Worm (Caenorhabditis elegans) whole organism, young adult: Measurements from ENCODE around the gene let-711.

ENCODE experiments used
- B0336.3 ChIP-seq: fragments of 200-800 bp; sonication (Bioruptor generic); IDR thresholded peaks from 2 replicates; pipeline ENCODE4 v1.3.6; 2022; ENCODE audit warnings: missing genetic modification characterization, missing compliant biosample characterization
- C17E4.6 ChIP-seq: fragments of 200-800 bp; sonication (Bioruptor generic); IDR thresholded peaks from 2 replicates; pipeline ENCODE4 v1.3.6; 2022; ENCODE audit warnings: missing genetic modification reagents, missing genetic modification characterization, missing compliant biosample characterization
- F10E7.11 ChIP-seq: sonication (generic microtip); optimal IDR thresholded peaks from 2 replicates; lab custom pipeline; 2017; ENCODE audit warnings: mild to moderate bottlenecking, missing genetic modification characterization, moderate library complexity, missing compliant biosample characterization
- F22D6.2 ChIP-seq: sonication (generic microtip); optimal IDR thresholded peaks from 2 replicates; lab custom pipeline; 2016; ENCODE audit warnings: mild to moderate bottlenecking, missing genetic modification characterization, missing compliant biosample characterization
- F49E8.2 ChIP-seq: sonication (generic microtip); optimal IDR thresholded peaks from 3 replicates; lab custom pipeline; 2017; ENCODE audit warnings: missing genetic modification characterization, mild to moderate bottlenecking, missing compliant biosample characterization, antibody characterized with exemption, moderate library complexity; ENCODE audit not compliant: insufficient read depth
- F57A8.1 ChIP-seq: fragments of 200-800 bp; sonication (Bioruptor generic); optimal IDR thresholded peaks from 2 replicates; lab custom pipeline; 2018; ENCODE audit warnings: mild to moderate bottlenecking, missing genetic modification characterization, moderate library complexity, missing compliant biosample characterization
- K11D2.4 ChIP-seq: fragments of 200-800 bp; sonication (Bioruptor generic); IDR thresholded peaks from 2 replicates; pipeline ENCODE4 v1.3.6; 2022; ENCODE audit warnings: missing genetic modification reagents, missing genetic modification characterization, missing compliant biosample characterization
- Y56A3A.18 ChIP-seq: fragments of 200-800 bp; sonication (Bioruptor generic); IDR thresholded peaks from 2 replicates; pipeline ENCODE4 v1.3.6; 2022; ENCODE audit warnings: missing genetic modification reagents, missing genetic modification characterization, missing compliant biosample characterization
- Y79H2A.3 ChIP-seq: fragments of 200-800 bp; sonication (Bioruptor generic); conservative IDR thresholded peaks from 2 replicates; pipeline ENCODE4 v1.3.6; 2022; ENCODE audit warnings: missing genetic modification reagents, missing genetic modification characterization, missing compliant biosample characterization
- ZK185.1 ChIP-seq: sonication (generic microtip); optimal IDR thresholded peaks from 2 replicates; lab custom pipeline; 2016; ENCODE audit warnings: mild to moderate bottlenecking, missing genetic modification characterization, missing compliant biosample characterization; ENCODE audit not compliant: poor library complexity, severe bottlenecking
- ama-1 ChIP-seq, 3 experiments: fragments of 150-350 bp in 1 of 3; sonication (generic microtip) in 2 of 3; optimal IDR thresholded peaks; 2 replicates each; lab custom pipeline; 2014 to 2018; ENCODE audit warnings: missing biosample characterization in 2 of 3, missing genetic modification characterization in 2 of 3, missing genetic modification reagents in 2 of 3
- aptf-2 ChIP-seq: fragments of 200-800 bp; sonication (Bioruptor generic); conservative IDR thresholded peaks from 2 replicates; pipeline ENCODE4 v1.3.6; 2022; ENCODE audit warnings: missing genetic modification reagents, missing genetic modification characterization, missing compliant biosample characterization
- bed-1 ChIP-seq: fragments of 200-800 bp; sonication (Bioruptor generic); IDR thresholded peaks from 2 replicates; pipeline ENCODE4 v1.3.6; 2022; ENCODE audit warnings: missing genetic modification reagents, missing genetic modification characterization, missing compliant biosample characterization
- bed-2 ChIP-seq: fragments of 200-800 bp; sonication (Bioruptor generic); IDR thresholded peaks from 2 replicates; pipeline ENCODE4 v1.3.6; 2022; ENCODE audit warnings: missing genetic modification reagents, missing genetic modification characterization, missing compliant biosample characterization
- ceh-58 ChIP-seq: fragments of 200-800 bp; sonication (Bioruptor generic); IDR thresholded peaks from 2 replicates; pipeline ENCODE4 v1.3.6; 2022; ENCODE audit warnings: missing genetic modification characterization, missing compliant biosample characterization
- die-1 ChIP-seq: sonication (generic microtip); optimal IDR thresholded peaks from 2 replicates; lab custom pipeline; 2016; ENCODE audit warnings: missing genotype, mild to moderate bottlenecking, missing genetic modification characterization, missing compliant biosample characterization
- dox-1 ChIP-seq: fragments of 200-800 bp; sonication (Bioruptor generic); IDR thresholded peaks from 2 replicates; pipeline ENCODE4 v1.3.6; 2022; ENCODE audit warnings: missing genetic modification reagents, missing genetic modification characterization, missing compliant biosample characterization
- dpff-1 ChIP-seq: sonication (generic microtip); optimal IDR thresholded peaks from 2 replicates; lab custom pipeline; 2017; ENCODE audit warnings: mild to moderate bottlenecking, missing genetic modification characterization, missing compliant biosample characterization
- dpl-1 ChIP-seq: fragments of 150-350 bp; optimal IDR thresholded peaks from 2 replicates; lab custom pipeline; 2014; ENCODE audit warnings: missing biosample characterization, missing genetic modification reagents, missing genetic modification characterization
- efl-1 ChIP-seq: fragments of 150-350 bp; optimal IDR thresholded peaks from 2 replicates; lab custom pipeline; 2014; ENCODE audit warnings: missing biosample characterization, missing genetic modification reagents, missing genetic modification characterization
- him-1 ChIP-seq: sonication (generic microtip); optimal IDR thresholded peaks from 2 replicates; lab custom pipeline; 2016; ENCODE audit warnings: missing genotype, missing genetic modification reagents, missing genetic modification characterization, missing compliant biosample characterization
- hmg-1.2 ChIP-seq: fragments of 200-800 bp; sonication (Bioruptor generic); IDR thresholded peaks from 2 replicates; pipeline ENCODE4 v1.3.6; 2022; ENCODE audit warnings: missing genetic modification reagents, missing genetic modification characterization, missing compliant biosample characterization
- lag-1 ChIP-seq: fragments of 200-800 bp; sonication (Bioruptor generic); IDR thresholded peaks from 2 replicates; pipeline ENCODE4 v1.3.6; 2022; ENCODE audit warnings: missing genetic modification reagents, missing genetic modification characterization, missing compliant biosample characterization
- lin-35 ChIP-seq, 3 experiments: fragments of 150-350 bp in 2 of 3; sonication (generic microtip) in 1 of 3; optimal IDR thresholded peaks; 2 replicates each; lab custom pipeline; 2014 to 2018; ENCODE audit warnings: missing biosample characterization in 3 of 3, missing genetic modification characterization in 3 of 3, missing genetic modification reagents in 3 of 3
- lin-40 ChIP-seq: sonication (generic microtip); optimal IDR thresholded peaks from 2 replicates; lab custom pipeline; 2016; ENCODE audit warnings: missing genetic modification characterization, mild to moderate bottlenecking, missing compliant biosample characterization, missing genotype, missing genetic modification reagents
- lin-54 ChIP-seq: fragments of 200-800 bp; sonication (Bioruptor generic); optimal IDR thresholded peaks from 2 replicates; lab custom pipeline; 2018; ENCODE audit warnings: mild to moderate bottlenecking, missing genetic modification characterization, missing compliant biosample characterization
- lsy-27 ChIP-seq: sonication (generic microtip); optimal IDR thresholded peaks from 2 replicates; lab custom pipeline; 2017; ENCODE audit warnings: missing genetic modification characterization, mild to moderate bottlenecking, missing compliant biosample characterization, antibody characterized with exemption, missing genotype, borderline replicate concordance; ENCODE audit not compliant: insufficient read depth
- madf-10 ChIP-seq: sonication (generic microtip); optimal IDR thresholded peaks from 2 replicates; lab custom pipeline; 2016; ENCODE audit warnings: mild to moderate bottlenecking, missing genetic modification characterization, missing compliant biosample characterization
- mcd-1 ChIP-seq: fragments of 200-800 bp; sonication (Bioruptor generic); IDR thresholded peaks from 2 replicates; pipeline ENCODE4 v1.3.6; 2022; ENCODE audit warnings: missing genetic modification reagents, missing genetic modification characterization, missing compliant biosample characterization
- nfya-2 ChIP-seq: fragments of 200-800 bp; sonication (Bioruptor generic); IDR thresholded peaks from 2 replicates; pipeline ENCODE4 v1.3.6; 2022; ENCODE audit warnings: missing genetic modification reagents, missing genetic modification characterization, missing compliant biosample characterization
- nhr-179 ChIP-seq: sonication (generic microtip); optimal IDR thresholded peaks from 2 replicates; lab custom pipeline; 2016; ENCODE audit warnings: mild to moderate bottlenecking, missing genetic modification characterization, missing compliant biosample characterization
- nhr-27 ChIP-seq: fragments of 200-800 bp; sonication (Bioruptor generic); optimal IDR thresholded peaks from 2 replicates; lab custom pipeline; 2018; ENCODE audit warnings: mild to moderate bottlenecking, missing genetic modification characterization, moderate library complexity, missing compliant biosample characterization
- nhr-80 ChIP-seq: sonication (generic microtip); optimal IDR thresholded peaks from 2 replicates; lab custom pipeline; 2016; ENCODE audit warnings: missing genetic modification characterization, missing compliant biosample characterization
- pbrm-1 ChIP-seq: fragments of 200-800 bp; sonication (Bioruptor generic); IDR thresholded peaks from 2 replicates; pipeline ENCODE4 v1.3.6; 2022; ENCODE audit warnings: missing genetic modification reagents, missing genetic modification characterization, missing compliant biosample characterization
- pha-4 ChIP-seq: fragments of 150-350 bp; sonication (generic microtip); optimal IDR thresholded peaks from 2 replicates; lab custom pipeline; 2014; ENCODE audit warnings: missing biosample characterization, missing genetic modification reagents, missing genetic modification characterization
- rpc-1 ChIP-seq, 2 experiments: fragments of 150-350 bp in 1 of 2; sonication (generic microtip) in 1 of 2; optimal IDR thresholded peaks; 2 replicates each; lab custom pipeline; 2014 to 2018; ENCODE audit warnings: missing biosample characterization in 1 of 2, missing genetic modification characterization in 1 of 2, missing genetic modification reagents in 1 of 2, missing genotype in 1 of 2
- snpc-1.1 ChIP-seq: sonication (generic microtip); optimal IDR thresholded peaks from 2 replicates; lab custom pipeline; 2017; ENCODE audit warnings: missing genetic modification characterization, mild to moderate bottlenecking, missing compliant biosample characterization, antibody characterized with exemption, moderate library complexity, missing genotype, missing genetic modification reagents; ENCODE audit not compliant: insufficient read depth
- snpc-3.4 ChIP-seq: sonication (generic microtip); optimal IDR thresholded peaks from 2 replicates; lab custom pipeline; 2017; ENCODE audit warnings: missing genetic modification characterization, mild to moderate bottlenecking, missing compliant biosample characterization, antibody characterized with exemption, moderate library complexity, missing genotype, missing genetic modification reagents
- snpc-4 ChIP-seq, 5 experiments: fragments of 150-350 bp in 1 of 5; sonication (generic microtip) in 4 of 5; optimal IDR thresholded peaks; 2 replicates each; lab custom pipeline; 2014 to 2018; ENCODE audit warnings: missing genetic modification characterization in 5 of 5, missing biosample characterization in 3 of 5, antibody characterized with exemption in 2 of 5, mild to moderate bottlenecking in 2 of 5, missing compliant biosample characterization in 2 of 5, missing genotype in 2 of 5, moderate library complexity in 2 of 5, missing genetic modification reagents in 1 of 5
- tlf-1 ChIP-seq: fragments of 200-800 bp; sonication (Bioruptor generic); optimal IDR thresholded peaks from 2 replicates; lab custom pipeline; 2018; ENCODE audit warnings: mild to moderate bottlenecking, missing genetic modification characterization, missing compliant biosample characterization
- unc-130 ChIP-seq: sonication (generic microtip); optimal IDR thresholded peaks from 2 replicates; lab custom pipeline; 2016; ENCODE audit warnings: missing genetic modification reagents, missing genetic modification characterization, missing compliant biosample characterization
- xnd-1 ChIP-seq: sonication (generic microtip); optimal IDR thresholded peaks from 2 replicates; lab custom pipeline; 2016; ENCODE audit warnings: missing genotype, missing genetic modification reagents, missing genetic modification characterization, missing compliant biosample characterization
- ztf-22 ChIP-seq: fragments of 200-800 bp; sonication (Bioruptor generic); optimal IDR thresholded peaks from 2 replicates; lab custom pipeline; 2018; ENCODE audit warnings: mild to moderate bottlenecking, missing genetic modification characterization, moderate library complexity, missing compliant biosample characterization
- ztf-25 ChIP-seq: fragments of 200-800 bp; sonication (Bioruptor generic); IDR thresholded peaks from 2 replicates; pipeline ENCODE4 v1.3.6; 2022; ENCODE audit warnings: missing genetic modification reagents, missing genetic modification characterization, missing compliant biosample characterization
- ztf-3 ChIP-seq: fragments of 200-800 bp; sonication (Bioruptor generic); optimal IDR thresholded peaks from 2 replicates; lab custom pipeline; 2018; ENCODE audit warnings: mild to moderate bottlenecking, missing genetic modification characterization, missing compliant biosample characterization
- ztf-6 ChIP-seq: fragments of 200-800 bp; sonication (Bioruptor generic); IDR thresholded peaks from 2 replicates; pipeline ENCODE4 v1.3.6; 2022; ENCODE audit warnings: missing genetic modification reagents, missing genetic modification characterization, missing compliant biosample characterization

Gene let-711

ce11 chrIII:6946382-6946781 lies at the start of gene let-711 (continued):
- TF ChIP-seq madf-10 (no peak), B0336.3 (GFP tag; lab: Robert Waterston, UW) (no peak), ztf-3 (GFP tag; lab: Kevin White, UChicago) (no peak), tlf-1 (no peak), ceh-58 (no peak), snpc-4 (GFP tag; optimal IDR thresholded peaks at IDR 0.05; lab: Kevin White, UChicago) (peak; percentile 22), snpc-4 (tag; optimal IDR thresholded peaks at IDR 0.05; lab: Kevin White, UChicago) (no peak), ztf-6 (GFP tag; lab: Robert Waterston, UW) (no peak), C17E4.6 (GFP tag; lab: Robert Waterston, UW) (no peak), dpff-1 (tag; lab: Kevin White, UChicago) (no peak), aptf-2 (GFP tag; lab: Robert Waterston, UW) (no peak), F10E7.11 (no peak), xnd-1 (tag; lab: Kevin White, UChicago) (peak; percentile 60), hmg-1.2 (no peak), unc-130 (GFP tag; lab: Kevin White, UChicago) (no peak), Y56A3A.18 (GFP tag; lab: Robert Waterston, UW) (no peak), snpc-3.4 (peak; percentile 7), die-1 (tag; lab: Kevin White, UChicago) (no peak), ztf-22 (no peak), F49E8.2 (tag; lab: Kevin White, UChicago) (no peak), Y79H2A.3 (GFP tag; lab: Robert Waterston, UW) (no peak), lin-54 (GFP tag; lab: Kevin White, UChicago) (peak; percentile 55), nfya-2 (GFP tag; lab: Robert Waterston, UW) (no peak), ama-1 (optimal IDR thresholded peaks at IDR 0.05; lab: Kevin White, UChicago) (no peak), ama-1 (GFP tag; optimal IDR thresholded peaks at IDR 0.05; lab: Kevin White, UChicago) (no peak), snpc-1.1 (tag; lab: Kevin White, UChicago) (no peak), lag-1 (no peak), pha-4 (tag; lab: Kevin White, UChicago) (no peak)

- TF ChIP-seq dox-1 (GFP tag; lab: Robert Waterston, UW): no peak
- no peak for TF ChIP-seq unc-130 (GFP tag; lab: Kevin White, UChicago)
- TF ChIP-seq rpc-1 (optimal IDR thresholded peaks at IDR 0.05; lab: Kevin White, UChicago): no peak
- TF ChIP-seq rpc-1 (tag; optimal IDR thresholded peaks at IDR 0.05; lab: Kevin White, UChicago): no peak
- TF ChIP-seq nhr-80: peak; percentile 35
- no peak for TF ChIP-seq ztf-22
- peak; percentile 80 for TF ChIP-seq lin-40 (tag; lab: Kevin White, UChicago)
- TF ChIP-seq efl-1 (GFP tag; lab: Kevin White, UChicago): no peak
- TF ChIP-seq dpl-1 (GFP tag; lab: Kevin White, UChicago): no peak
- TF ChIP-seq ZK185.1 (tag; lab: Kevin White, UChicago): peak; percentile 51
- no peak for TF ChIP-seq pbrm-1
- TF ChIP-seq nhr-27 (tag; lab: Kevin White, UChicago): no peak
- no peak for TF ChIP-seq nhr-179 (tag; lab: Kevin White, UChicago)
- 0 out of 2 replicates have a peak, but pooled peaks have one; percentile 65 for TF ChIP-seq K11D2.4 (GFP tag; lab: Robert Waterston, UW)
- TF ChIP-seq F22D6.2: no peak
- no peak for TF ChIP-seq him-1
- TF ChIP-seq mcd-1 (GFP tag; lab: Robert Waterston, UW): peak; percentile 36; the same call in 1 of the 2 replicates
- TF ChIP-seq lsy-27 (tag; lab: Kevin White, UChicago): no peak
- TF ChIP-seq F57A8.1 (GFP tag; lab: Kevin White, UChicago): no peak
- TF ChIP-seq hmg-1.2: peak; percentile 78
- TF ChIP-seq lin-35 (GFP tag; optimal IDR thresholded peaks at IDR 0.05; lab: Kevin White, UChicago): peak in 1 of 3 experiments; percentile 41
- TF ChIP-seq bed-2 (GFP tag; lab: Robert Waterston, UW): no peak
- TF ChIP-seq tlf-1: no peak
- no peak for TF ChIP-seq ztf-25 (GFP tag; lab: Robert Waterston, UW)
- no peak for TF ChIP-seq bed-1
- TF ChIP-seq nfya-2 (GFP tag; lab: Robert Waterston, UW): no peak
These were observed 48.9 kb upstream of the let-711 start, which contains the start of gene T07E3.4 for ce11 chrIII:6897587-6898064. T07E3.4 (plus strand) TSS chrIII:6898014.
